Fruit fly (Drosophila melanogaster) whole organism: ENCODE results near the gene CG15628.

ENCODE experiments used
- CG8478 ChIP-seq: fragments of >200 bp; optimal IDR thresholded peaks from 2 replicates; lab custom pipeline; 2018; ENCODE audit warnings: inconsistent platforms
- EcR ChIP-seq, 2 experiments: fragments of >200 bp; optimal IDR thresholded peaks; 2 replicates each; lab custom pipeline; 2017; ENCODE audit warnings: missing biosample characterization in 2 of 2, missing genetic modification characterization in 2 of 2, missing genetic modification reagents in 2 of 2
- pan ChIP-seq: fragments of >200 bp; optimal IDR thresholded peaks from 2 replicates; lab custom pipeline; 2017
- psq ChIP-seq: fragments of >200 bp; optimal IDR thresholded peaks from 2 replicates; lab custom pipeline; 2017

- no peak for TF ChIP-seq psq (lab: Kevin White, UChicago)
- TF ChIP-seq CG8478 = no peak
- TF ChIP-seq pan (lab: Kevin White, UChicago) = no peak
- no peak for TF ChIP-seq EcR (GFP tag; optimal IDR thresholded peaks at IDR 0.05; lab: Kevin White, UChicago)
Observed at dm6 chr2L:4868383-4868782, 46.8 kb downstream of the CG15628 start.
